Fruit fly (Drosophila melanogaster) whole organism, embryonic: ENCODE data around the gene Vha55.

Source experiments
- Antp ChIP-seq: fragments of 200-800 bp; sonication (Bioruptor generic); optimal IDR thresholded peaks from 3 replicates; lab custom pipeline; 2016; ENCODE audit warnings: missing biosample characterization, missing genetic modification characterization
- CG14965 ChIP-seq: fragments of 200-800 bp; sonication (Bioruptor generic); optimal IDR thresholded peaks from 2 replicates; lab custom pipeline; 2016; ENCODE audit warnings: missing biosample characterization, missing genetic modification characterization, borderline replicate concordance
- Gsc ChIP-seq: fragments of 200-800 bp; sonication (Bioruptor generic); IDR thresholded peaks from 2 replicates; pipeline ENCODE4 v1.3.6; 2022; ENCODE audit warnings: missing biosample characterization, missing genetic modification characterization
- cato ChIP-seq: fragments of 200-800 bp; sonication (Bioruptor generic); optimal IDR thresholded peaks from 2 replicates; lab custom pipeline; 2016; ENCODE audit warnings: missing biosample characterization, missing genetic modification characterization, borderline replicate concordance
- grn ChIP-seq: fragments of 200-800 bp; sonication (Bioruptor generic); optimal IDR thresholded peaks from 3 replicates; lab custom pipeline; 2017; ENCODE audit warnings: missing biosample characterization, missing genetic modification characterization
- knrl ChIP-seq: fragments of 200-800 bp; sonication (Bioruptor generic); IDR thresholded peaks from 3 replicates; pipeline ENCODE4 v1.3.6; 2022; ENCODE audit warnings: missing biosample characterization, missing genetic modification characterization; ENCODE audit not compliant: partially characterized antibody
- odd ChIP-seq: fragments of 200-800 bp; sonication (Bioruptor generic); optimal IDR thresholded peaks from 2 replicates; lab custom pipeline; 2017; ENCODE audit warnings: missing biosample characterization, mild to moderate bottlenecking, missing genetic modification characterization
- pan ChIP-seq, 4 experiments: fragments of >200 bp in 3 of 4; fragments of 200-800 bp in 1 of 4; sonication (Bioruptor generic) in 1 of 4; optimal IDR thresholded peaks in 3 of 4; IDR thresholded peaks in 1 of 4; 2 replicates each; pipeline versions ENCODE4 v1.3.6 to Lab custom; 2017 to 2022; ENCODE audit warnings: missing biosample characterization in 2 of 4, missing genetic modification characterization in 2 of 4, mixed read lengths in 1 of 4
- sug ChIP-seq: fragments of 200-800 bp; optimal IDR thresholded peaks from 2 replicates; lab custom pipeline; 2019; ENCODE audit warnings: missing biosample characterization, mild to moderate bottlenecking, missing genetic modification characterization, moderate library complexity
- tna ChIP-seq: fragments of 200-800 bp; sonication (Bioruptor generic); IDR thresholded peaks from 2 replicates; pipeline ENCODE4 v1.3.6; 2022; ENCODE audit warnings: missing biosample characterization, missing genetic modification characterization; ENCODE audit not compliant: partially characterized antibody

DNA sequence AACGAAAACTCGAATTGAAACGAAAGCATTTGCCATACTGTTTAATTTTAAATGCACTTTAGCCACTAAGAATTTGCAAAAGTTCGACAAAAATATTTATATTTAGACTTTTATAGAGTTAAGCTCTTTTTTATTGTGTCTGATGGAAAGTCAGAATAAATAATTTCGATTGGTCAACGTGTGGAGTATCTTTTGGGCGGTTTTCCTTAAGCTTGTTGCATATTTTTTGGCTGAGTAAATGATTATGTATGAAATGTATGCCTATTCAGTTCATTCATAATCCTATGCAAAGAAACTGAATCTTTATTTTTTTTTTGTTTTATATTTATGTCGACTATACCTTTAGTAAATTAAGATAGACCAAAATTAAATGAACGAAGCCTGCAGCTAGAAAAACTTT, 25.1 kb upstream of the Vha55 start:
- no peak for TF ChIP-seq CG14965
- no peak for TF ChIP-seq odd (GFP tag; lab: Kevin White, UChicago)
- no peak for TF ChIP-seq grn
- TF ChIP-seq Antp (GFP tag; lab: Kevin White, UChicago) = no peak
- TF ChIP-seq Gsc = no peak
- no peak for TF ChIP-seq sug (tag; lab: Kevin White, UChicago)
- no peak for TF ChIP-seq pan (optimal IDR thresholded peaks at IDR 0.05; lab: Kevin White, UChicago)
- TF ChIP-seq pan (GFP tag; optimal IDR thresholded peaks at IDR 0.05 in 1 of 2, IDR thresholded peaks at IDR 0.05 in 1 of 2) = no peak
- TF ChIP-seq knrl = no peak
- TF ChIP-seq cato (GFP tag; lab: Kevin White, UChicago) = no peak
- TF ChIP-seq tna (GFP tag; lab: Robert Waterston, UW) = no peak
